Worm (Caenorhabditis elegans) whole organism, late embryonic: ENCODE measurements around the gene F48F7.3.
A peak's percentile ranks its signal among the peaks of the same experiment; 100 is the strongest.

Experiments
- C08G9.2 ChIP-seq: sonication (generic microtip); optimal IDR thresholded peaks from 2 replicates; lab custom pipeline; 2016; ENCODE audit warnings: mild to moderate bottlenecking, missing genetic modification characterization, moderate library complexity, missing compliant biosample characterization
- F13H6.1 ChIP-seq: sonication (generic microtip); optimal IDR thresholded peaks from 2 replicates; lab custom pipeline; 2016; ENCODE audit warnings: missing genetic modification characterization, missing compliant biosample characterization
- K09A11.1 ChIP-seq: sonication (generic microtip); optimal IDR thresholded peaks from 2 replicates; lab custom pipeline; 2017; ENCODE audit warnings: antibody characterized with exemption, mild to moderate bottlenecking, missing genetic modification characterization, missing compliant biosample characterization; ENCODE audit not compliant: insufficient read depth
- T23F11.4 ChIP-seq: fragments of 200-800 bp; sonication (Bioruptor generic); optimal IDR thresholded peaks from 2 replicates; lab custom pipeline; 2018; ENCODE audit warnings: mild to moderate bottlenecking, missing genetic modification characterization, missing compliant biosample characterization
- Y22D7AL.16 ChIP-seq: sonication (generic microtip); optimal IDR thresholded peaks from 2 replicates; lab custom pipeline; 2016; ENCODE audit warnings: missing genetic modification characterization, missing compliant biosample characterization
- ahr-1 ChIP-seq: sonication (generic microtip); optimal IDR thresholded peaks from 2 replicates; lab custom pipeline; 2016; ENCODE audit warnings: missing genetic modification characterization, missing compliant biosample characterization
- ama-1 ChIP-seq: fragments of 150-350 bp; optimal IDR thresholded peaks from 2 replicates; lab custom pipeline; 2014
- ceh-14 ChIP-seq: sonication (generic microtip); optimal IDR thresholded peaks from 2 replicates; lab custom pipeline; 2016; ENCODE audit warnings: missing genotype, missing genetic modification characterization, missing compliant biosample characterization
- ceh-18 ChIP-seq: sonication (generic microtip); optimal IDR thresholded peaks from 2 replicates; lab custom pipeline; 2016; ENCODE audit warnings: missing genetic modification characterization, missing compliant biosample characterization
- ceh-19 ChIP-seq: fragments of 200-800 bp; sonication (Bioruptor generic); optimal IDR thresholded peaks from 2 replicates; lab custom pipeline; 2018; ENCODE audit warnings: mild to moderate bottlenecking, missing genetic modification characterization, missing compliant biosample characterization
- ceh-2 ChIP-seq: sonication (generic microtip); optimal IDR thresholded peaks from 2 replicates; lab custom pipeline; 2016; ENCODE audit warnings: missing genotype, missing genetic modification characterization, missing compliant biosample characterization
- ceh-22 ChIP-seq: sonication (generic microtip); optimal IDR thresholded peaks from 2 replicates; lab custom pipeline; 2017; ENCODE audit warnings: missing biosample characterization, missing genetic modification characterization
- ceh-30 ChIP-seq: fragments of 150-350 bp; optimal IDR thresholded peaks from 2 replicates; lab custom pipeline; 2014; ENCODE audit warnings: missing biosample characterization, missing genetic modification characterization
- ceh-31 ChIP-seq: sonication (generic microtip); optimal IDR thresholded peaks from 2 replicates; lab custom pipeline; 2016; ENCODE audit warnings: missing genetic modification characterization, missing compliant biosample characterization
- ceh-48 ChIP-seq: sonication (generic microtip); optimal IDR thresholded peaks from 2 replicates; lab custom pipeline; 2016; ENCODE audit warnings: missing genetic modification characterization, inconsistent platforms, missing compliant biosample characterization
- ceh-6 ChIP-seq: fragments of 200-800 bp; sonication (Bioruptor generic); optimal IDR thresholded peaks from 2 replicates; lab custom pipeline; 2018; ENCODE audit warnings: mild to moderate bottlenecking, missing genetic modification characterization, missing compliant biosample characterization
- ceh-9 ChIP-seq: sonication (generic microtip); optimal IDR thresholded peaks from 2 replicates; lab custom pipeline; 2016; ENCODE audit warnings: mild to moderate bottlenecking, missing genetic modification characterization, inconsistent platforms, missing compliant biosample characterization
- dve-1 ChIP-seq: sonication (generic microtip); optimal IDR thresholded peaks from 2 replicates; lab custom pipeline; 2017; ENCODE audit warnings: antibody characterized with exemption, mild to moderate bottlenecking, missing genetic modification characterization, missing compliant biosample characterization
- elt-2 ChIP-seq: sonication (generic microtip); optimal IDR thresholded peaks from 2 replicates; lab custom pipeline; 2016; ENCODE audit warnings: missing genetic modification reagents, missing genetic modification characterization, missing compliant biosample characterization
- elt-4 ChIP-seq: sonication (generic microtip); optimal IDR thresholded peaks from 2 replicates; lab custom pipeline; 2016; ENCODE audit warnings: missing genetic modification characterization, missing compliant biosample characterization
- ets-4 ChIP-seq: sonication (generic microtip); optimal IDR thresholded peaks from 2 replicates; lab custom pipeline; 2016; ENCODE audit warnings: missing genetic modification characterization, missing compliant biosample characterization
- fax-1 ChIP-seq: sonication (generic microtip); optimal IDR thresholded peaks from 2 replicates; lab custom pipeline; 2016; ENCODE audit warnings: missing genotype, missing genetic modification characterization, missing compliant biosample characterization
- fkh-10 ChIP-seq: fragments of 150-350 bp; optimal IDR thresholded peaks from 2 replicates; lab custom pipeline; 2014; ENCODE audit warnings: missing biosample characterization, missing genetic modification reagents, missing genetic modification characterization
- fkh-6 ChIP-seq: sonication (generic microtip); optimal IDR thresholded peaks from 2 replicates; lab custom pipeline; 2016; ENCODE audit warnings: missing genetic modification characterization, missing compliant biosample characterization
- gmeb-2 ChIP-seq: sonication (generic microtip); optimal IDR thresholded peaks from 2 replicates; lab custom pipeline; 2016; ENCODE audit warnings: missing genetic modification characterization, inconsistent platforms, missing compliant biosample characterization
- hlh-13 ChIP-seq: fragments of 200-800 bp; sonication (Bioruptor generic); optimal IDR thresholded peaks from 2 replicates; lab custom pipeline; 2018; ENCODE audit warnings: mild to moderate bottlenecking, missing genetic modification characterization, missing compliant biosample characterization
- hlh-15 ChIP-seq: sonication (generic microtip); optimal IDR thresholded peaks from 2 replicates; lab custom pipeline; 2016; ENCODE audit warnings: missing genetic modification characterization, missing compliant biosample characterization
- hlh-30 ChIP-seq: sonication (generic microtip); optimal IDR thresholded peaks from 2 replicates; lab custom pipeline; 2017; ENCODE audit warnings: antibody characterized with exemption, missing genetic modification characterization, missing compliant biosample characterization; ENCODE audit not compliant: insufficient read depth
- hlh-6 ChIP-seq: sonication (generic microtip); optimal IDR thresholded peaks from 2 replicates; lab custom pipeline; 2016; ENCODE audit warnings: missing genotype, missing genetic modification characterization, missing compliant biosample characterization
- hlh-8 ChIP-seq: sonication (generic microtip); optimal IDR thresholded peaks from 2 replicates; lab custom pipeline; 2016; ENCODE audit warnings: missing genotype, missing genetic modification characterization, missing compliant biosample characterization
- lim-6 ChIP-seq: sonication (generic microtip); optimal IDR thresholded peaks from 2 replicates; lab custom pipeline; 2016; ENCODE audit warnings: missing genetic modification characterization, missing compliant biosample characterization
- lin-11 ChIP-seq: fragments of 200-800 bp; sonication (Bioruptor generic); optimal IDR thresholded peaks from 2 replicates; lab custom pipeline; 2018; ENCODE audit warnings: mild to moderate bottlenecking, missing genetic modification characterization, missing compliant biosample characterization
- madf-2 ChIP-seq: sonication (generic microtip); optimal IDR thresholded peaks from 2 replicates; lab custom pipeline; 2017; ENCODE audit warnings: missing genetic modification characterization, missing compliant biosample characterization
- nfya-1 ChIP-seq: sonication (generic microtip); optimal IDR thresholded peaks from 2 replicates; lab custom pipeline; 2017; ENCODE audit warnings: missing genetic modification characterization, mild to moderate bottlenecking, missing compliant biosample characterization, antibody characterized with exemption, moderate library complexity
- nhr-11 ChIP-seq: fragments of 150-350 bp; optimal IDR thresholded peaks from 2 replicates; lab custom pipeline; 2014; ENCODE audit warnings: missing biosample characterization, missing genetic modification characterization
- nhr-232 ChIP-seq: sonication (generic microtip); optimal IDR thresholded peaks from 2 replicates; lab custom pipeline; 2016; ENCODE audit warnings: missing genetic modification characterization, missing compliant biosample characterization
- odd-2 ChIP-seq: sonication (generic microtip); optimal IDR thresholded peaks from 2 replicates; lab custom pipeline; 2017; ENCODE audit warnings: antibody characterized with exemption, mild to moderate bottlenecking, missing genetic modification characterization, missing compliant biosample characterization
- pax-1 ChIP-seq: fragments of 150-350 bp; optimal IDR thresholded peaks from 2 replicates; lab custom pipeline; 2014; ENCODE audit warnings: missing biosample characterization, missing genetic modification characterization
- pha-2 ChIP-seq: sonication (generic microtip); optimal IDR thresholded peaks from 2 replicates; lab custom pipeline; 2017; ENCODE audit warnings: mild to moderate bottlenecking, missing genetic modification characterization, missing compliant biosample characterization
- pha-4 ChIP-seq: fragments of 150-350 bp; optimal IDR thresholded peaks from 2 replicates; lab custom pipeline; 2018; ENCODE audit warnings: missing biosample characterization, missing genetic modification reagents, missing genetic modification characterization
- pqm-1 ChIP-seq: sonication (generic microtip); optimal IDR thresholded peaks from 2 replicates; lab custom pipeline; 2016; ENCODE audit warnings: missing genetic modification characterization, missing compliant biosample characterization
- ref-2 ChIP-seq: sonication (generic microtip); optimal IDR thresholded peaks from 2 replicates; lab custom pipeline; 2016; ENCODE audit warnings: missing genetic modification characterization, missing compliant biosample characterization
- rnt-1 ChIP-seq: sonication (generic microtip); optimal IDR thresholded peaks from 2 replicates; lab custom pipeline; 2016; ENCODE audit warnings: missing genetic modification characterization, missing compliant biosample characterization
- sox-4 ChIP-seq: sonication (generic microtip); optimal IDR thresholded peaks from 2 replicates; lab custom pipeline; 2017; ENCODE audit warnings: mild to moderate bottlenecking, missing genetic modification characterization, inconsistent platforms, missing compliant biosample characterization
- syd-9 ChIP-seq: sonication (generic microtip); optimal IDR thresholded peaks from 2 replicates; lab custom pipeline; 2016; ENCODE audit warnings: mild to moderate bottlenecking, missing genetic modification characterization, moderate library complexity, missing compliant biosample characterization
- tbx-2 ChIP-seq: sonication (generic microtip); optimal IDR thresholded peaks from 2 replicates; lab custom pipeline; 2016; ENCODE audit warnings: missing genetic modification characterization, missing compliant biosample characterization
- ttx-3 ChIP-seq: sonication (generic microtip); optimal IDR thresholded peaks from 2 replicates; lab custom pipeline; 2016; ENCODE audit warnings: missing genetic modification reagents, missing genetic modification characterization, missing compliant biosample characterization
- unc-3 ChIP-seq, 2 experiments: fragments of 200-800 bp in 1 of 2; sonication (Bioruptor generic) in 1 of 2; sonication (generic microtip) in 1 of 2; conservative IDR thresholded peaks in 1 of 2; optimal IDR thresholded peaks in 1 of 2; 2 replicates each; pipeline versions ENCODE4 v1.3.6 to Lab custom; 2016 to 2022; ENCODE audit warnings: missing compliant biosample characterization in 2 of 2, missing genetic modification characterization in 2 of 2, missing genetic modification reagents in 1 of 2
- unc-42 ChIP-seq: sonication (generic microtip); optimal IDR thresholded peaks from 2 replicates; lab custom pipeline; 2016; ENCODE audit warnings: missing genotype, missing genetic modification characterization, missing compliant biosample characterization
- unc-55 ChIP-seq: sonication (generic microtip); optimal IDR thresholded peaks from 2 replicates; lab custom pipeline; 2017; ENCODE audit warnings: missing biosample characterization, missing genetic modification reagents, missing genetic modification characterization
- unc-86 ChIP-seq: sonication (generic microtip); optimal IDR thresholded peaks from 2 replicates; lab custom pipeline; 2016; ENCODE audit warnings: missing genetic modification characterization, missing compliant biosample characterization
- zip-5 ChIP-seq: sonication (generic microtip); optimal IDR thresholded peaks from 2 replicates; lab custom pipeline; 2016; ENCODE audit warnings: missing genetic modification characterization, missing compliant biosample characterization
- ztf-16 ChIP-seq: sonication (generic microtip); optimal IDR thresholded peaks from 2 replicates; lab custom pipeline; 2017; ENCODE audit warnings: missing genetic modification characterization, missing compliant biosample characterization

Gene F48F7.3

DNA sequence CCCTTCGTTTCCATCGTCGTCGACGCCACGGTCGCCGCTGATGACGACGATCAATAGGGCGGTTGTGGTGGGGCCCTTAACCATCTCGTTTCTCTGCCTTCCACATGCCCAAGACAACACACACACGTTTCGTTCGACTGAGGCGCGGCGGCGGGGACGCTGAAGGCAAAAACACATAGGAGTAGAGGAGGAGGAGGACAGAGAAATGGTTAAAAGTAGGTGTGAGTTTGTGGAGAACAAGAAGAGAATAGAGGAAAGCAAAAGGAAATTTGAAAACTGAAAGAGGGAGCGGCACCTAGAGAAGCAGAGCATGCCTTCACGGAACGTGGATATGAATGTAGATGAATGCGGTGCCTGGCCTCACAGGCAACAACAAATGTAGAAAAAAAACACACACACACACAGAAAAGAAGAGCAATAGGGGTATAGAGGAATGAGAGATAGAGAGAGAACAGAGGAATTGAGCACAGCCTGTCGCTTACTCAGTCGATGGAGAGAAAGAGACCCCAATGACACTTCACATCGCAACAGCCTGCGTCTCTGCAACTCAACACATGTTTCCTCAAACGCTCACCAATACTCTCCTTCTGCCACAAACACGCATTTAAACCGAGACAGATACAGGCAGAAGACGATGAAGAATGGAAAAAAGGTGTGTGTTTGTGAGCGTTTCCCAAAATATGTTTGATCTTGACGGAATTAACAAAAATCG, 6.1 kb downstream of the F48F7.3 start:
- TF ChIP-seq hlh-15 (tag; lab: Kevin White, UChicago) = no peak
- TF ChIP-seq pha-2 (tag; lab: Kevin White, UChicago) = no peak
- peak; percentile 3 for TF ChIP-seq C08G9.2 (tag; lab: Kevin White, UChicago)
- TF ChIP-seq unc-42 (tag; lab: Kevin White, UChicago) = peak; percentile 45
- TF ChIP-seq ceh-48 (tag; lab: Kevin White, UChicago) = no peak
- TF ChIP-seq ztf-16 = peak; percentile 22
- no peak for TF ChIP-seq T23F11.4 (GFP tag; lab: Kevin White, UChicago)
- no peak for TF ChIP-seq fax-1 (tag; lab: Kevin White, UChicago)
- TF ChIP-seq unc-86 = no peak
- TF ChIP-seq nhr-11 (tag; lab: Kevin White, UChicago) = no peak
- peak; percentile 51 for TF ChIP-seq madf-2
- TF ChIP-seq hlh-13 (GFP tag; lab: Kevin White, UChicago) = no peak
- no peak for TF ChIP-seq K09A11.1 (tag; lab: Kevin White, UChicago)
- no peak for TF ChIP-seq gmeb-2 (tag; lab: Kevin White, UChicago)
- TF ChIP-seq fkh-10 (GFP tag; lab: Kevin White, UChicago) = no peak
- TF ChIP-seq tbx-2 (tag; lab: Kevin White, UChicago) = peak; percentile 64
- TF ChIP-seq lin-11 (tag; lab: Kevin White, UChicago) = no peak
- TF ChIP-seq odd-2 = no peak
- no peak for TF ChIP-seq hlh-6 (tag; lab: Kevin White, UChicago)
- TF ChIP-seq syd-9 (tag; lab: Kevin White, UChicago) = no peak
- TF ChIP-seq sox-4 = no peak
- peak; percentile 71 for TF ChIP-seq unc-55 (GFP tag; lab: Kevin White, UChicago)
- TF ChIP-seq dve-1 (tag; lab: Kevin White, UChicago) = no peak
- TF ChIP-seq Y22D7AL.16 (tag; lab: Kevin White, UChicago) = no peak
- no peak for TF ChIP-seq pha-4
- no peak for TF ChIP-seq ceh-19 (GFP tag; lab: Kevin White, UChicago)
- TF ChIP-seq pax-1 (tag; lab: Kevin White, UChicago) = no peak
- peak; percentile 40 for TF ChIP-seq ceh-14
- TF ChIP-seq unc-3 (GFP tag; conservative IDR thresholded peaks at IDR 0.05; lab: Robert Waterston, UW) = no peak
- TF ChIP-seq unc-3 (tag; optimal IDR thresholded peaks at IDR 0.05; lab: Kevin White, UChicago) = no peak
- TF ChIP-seq pqm-1 = no peak
- TF ChIP-seq nhr-232 = no peak
- TF ChIP-seq fkh-6 (tag; lab: Kevin White, UChicago) = peak; percentile 38
- TF ChIP-seq ceh-22 = no peak
- peak; percentile 35 for TF ChIP-seq elt-2 (tag; lab: Kevin White, UChicago)
- TF ChIP-seq ceh-31 (tag; lab: Kevin White, UChicago) = peak; percentile 48
- no peak for TF ChIP-seq F13H6.1 (tag; lab: Kevin White, UChicago)
- no peak for TF ChIP-seq ceh-6 (GFP tag; lab: Kevin White, UChicago)
- peak; percentile 10 for TF ChIP-seq hlh-30 (tag; lab: Kevin White, UChicago)
- peak; percentile 19 for TF ChIP-seq ets-4 (tag; lab: Kevin White, UChicago)
- peak; percentile 50 for TF ChIP-seq ref-2 (tag; lab: Kevin White, UChicago)
- no peak for TF ChIP-seq zip-5 (tag; lab: Kevin White, UChicago)
- TF ChIP-seq rnt-1 (tag; lab: Kevin White, UChicago) = no peak
- no peak for TF ChIP-seq ceh-30 (tag; lab: Kevin White, UChicago)
- TF ChIP-seq ceh-2 (tag; lab: Kevin White, UChicago) = peak; percentile 8
- no peak for TF ChIP-seq elt-4 (tag; lab: Kevin White, UChicago)
- TF ChIP-seq hlh-8 (tag; lab: Kevin White, UChicago) = peak; percentile 11
- no peak for TF ChIP-seq lim-6 (tag; lab: Kevin White, UChicago)
- peak; percentile 73 for TF ChIP-seq ceh-18 (tag; lab: Kevin White, UChicago)
- no peak for TF ChIP-seq ceh-9 (tag; lab: Kevin White, UChicago)
- TF ChIP-seq ttx-3 (tag; lab: Kevin White, UChicago) = no peak
- TF ChIP-seq ama-1 = no peak
- peak; percentile 56 for TF ChIP-seq nfya-1 (tag; lab: Kevin White, UChicago)
- no peak for TF ChIP-seq ahr-1 (tag; lab: Kevin White, UChicago)
